Fruit fly (Drosophila melanogaster) whole organism, pupa: ENCODE results near the gene CG31515.

Experiments
- CG17806 ChIP-seq: fragments of 200-800 bp; sonication (Bioruptor generic); optimal IDR thresholded peaks from 2 replicates; lab custom pipeline; 2018; ENCODE audit warnings: missing biosample characterization, mild to moderate bottlenecking, missing genetic modification characterization, moderate library complexity
- CG32121 ChIP-seq: fragments of 200-800 bp; sonication (Bioruptor generic); IDR thresholded peaks from 2 replicates; pipeline ENCODE4 v1.3.6; 2022; ENCODE audit warnings: missing biosample characterization, missing genetic modification characterization
- CG4496 ChIP-seq: fragments of 200-800 bp; sonication (Bioruptor generic); IDR thresholded peaks from 3 replicates; pipeline ENCODE4 v1.3.6; 2022; ENCODE audit warnings: missing biosample characterization, missing genetic modification characterization
- Pif1B ChIP-seq: fragments of 200-800 bp; sonication (Bioruptor generic); optimal IDR thresholded peaks from 3 replicates; lab custom pipeline; 2016; ENCODE audit warnings: missing biosample characterization, missing genetic modification characterization
- Snoo ChIP-seq: fragments of 200-800 bp; sonication (Bioruptor generic); optimal IDR thresholded peaks from 3 replicates; lab custom pipeline; 2017; ENCODE audit warnings: missing biosample characterization, mild to moderate bottlenecking, missing genetic modification characterization, inconsistent platforms
- gl ChIP-seq: fragments of 200-800 bp; sonication (Bioruptor generic); optimal IDR thresholded peaks from 2 replicates; lab custom pipeline; 2018; ENCODE audit warnings: missing biosample characterization, mild to moderate bottlenecking, missing genetic modification characterization

- TF ChIP-seq Snoo (no peak), Pif1B (no peak), CG32121 (peak; percentile 36; the same call in 1 of the 2 replicates), gl (no peak), CG4496 (GFP tag; lab: Robert Waterston, UW) (0 out of 3 replicates have a peak, but pooled peaks have one; percentile 13), CG17806 (no peak)
Measured at dm6 chr3R:23399679-23400078, 11.0 kb upstream of the CG31515 start.
